Worm (Caenorhabditis elegans) whole organism, late embryonic: ENCODE results near the gene F59A7.7.

Experiments used
- C08G9.2 ChIP-seq: sonication (generic microtip); optimal IDR thresholded peaks from 2 replicates; lab custom pipeline; 2016; ENCODE audit warnings: mild to moderate bottlenecking, missing genetic modification characterization, moderate library complexity, missing compliant biosample characterization
- C38D4.7 ChIP-seq: fragments of 200-800 bp; sonication (Bioruptor generic); optimal IDR thresholded peaks from 2 replicates; lab custom pipeline; 2018; ENCODE audit warnings: mild to moderate bottlenecking, missing genetic modification characterization, moderate library complexity, missing compliant biosample characterization
- K09A11.1 ChIP-seq: sonication (generic microtip); optimal IDR thresholded peaks from 2 replicates; lab custom pipeline; 2017; ENCODE audit warnings: antibody characterized with exemption, mild to moderate bottlenecking, missing genetic modification characterization, missing compliant biosample characterization; ENCODE audit not compliant: insufficient read depth
- ama-1 ChIP-seq: fragments of 150-350 bp; optimal IDR thresholded peaks from 2 replicates; lab custom pipeline; 2014
- ceh-14 ChIP-seq: sonication (generic microtip); optimal IDR thresholded peaks from 2 replicates; lab custom pipeline; 2016; ENCODE audit warnings: missing genotype, missing genetic modification characterization, missing compliant biosample characterization
- ceh-19 ChIP-seq: fragments of 200-800 bp; sonication (Bioruptor generic); optimal IDR thresholded peaks from 2 replicates; lab custom pipeline; 2018; ENCODE audit warnings: mild to moderate bottlenecking, missing genetic modification characterization, missing compliant biosample characterization
- ceh-22 ChIP-seq: sonication (generic microtip); optimal IDR thresholded peaks from 2 replicates; lab custom pipeline; 2017; ENCODE audit warnings: missing biosample characterization, missing genetic modification characterization
- che-1 ChIP-seq: sonication (generic microtip); optimal IDR thresholded peaks from 2 replicates; lab custom pipeline; 2016; ENCODE audit warnings: mild to moderate bottlenecking, missing genetic modification characterization, missing compliant biosample characterization
- dve-1 ChIP-seq: sonication (generic microtip); optimal IDR thresholded peaks from 2 replicates; lab custom pipeline; 2017; ENCODE audit warnings: antibody characterized with exemption, mild to moderate bottlenecking, missing genetic modification characterization, missing compliant biosample characterization
- elt-2 ChIP-seq: sonication (generic microtip); optimal IDR thresholded peaks from 2 replicates; lab custom pipeline; 2016; ENCODE audit warnings: missing genetic modification reagents, missing genetic modification characterization, missing compliant biosample characterization
- ets-4 ChIP-seq: sonication (generic microtip); optimal IDR thresholded peaks from 2 replicates; lab custom pipeline; 2016; ENCODE audit warnings: missing genetic modification characterization, missing compliant biosample characterization
- eyg-1 ChIP-seq: sonication (generic microtip); optimal IDR thresholded peaks from 2 replicates; lab custom pipeline; 2016; ENCODE audit warnings: missing genotype, missing genetic modification characterization, missing compliant biosample characterization
- fkh-10 ChIP-seq: fragments of 150-350 bp; optimal IDR thresholded peaks from 2 replicates; lab custom pipeline; 2014; ENCODE audit warnings: missing biosample characterization, missing genetic modification reagents, missing genetic modification characterization
- gmeb-2 ChIP-seq: sonication (generic microtip); optimal IDR thresholded peaks from 2 replicates; lab custom pipeline; 2016; ENCODE audit warnings: missing genetic modification characterization, inconsistent platforms, missing compliant biosample characterization
- hlh-13 ChIP-seq: fragments of 200-800 bp; sonication (Bioruptor generic); optimal IDR thresholded peaks from 2 replicates; lab custom pipeline; 2018; ENCODE audit warnings: mild to moderate bottlenecking, missing genetic modification characterization, missing compliant biosample characterization
- hlh-15 ChIP-seq: sonication (generic microtip); optimal IDR thresholded peaks from 2 replicates; lab custom pipeline; 2016; ENCODE audit warnings: missing genetic modification characterization, missing compliant biosample characterization
- hlh-6 ChIP-seq: sonication (generic microtip); optimal IDR thresholded peaks from 2 replicates; lab custom pipeline; 2016; ENCODE audit warnings: missing genotype, missing genetic modification characterization, missing compliant biosample characterization
- lim-6 ChIP-seq: sonication (generic microtip); optimal IDR thresholded peaks from 2 replicates; lab custom pipeline; 2016; ENCODE audit warnings: missing genetic modification characterization, missing compliant biosample characterization
- madf-2 ChIP-seq: sonication (generic microtip); optimal IDR thresholded peaks from 2 replicates; lab custom pipeline; 2017; ENCODE audit warnings: missing genetic modification characterization, missing compliant biosample characterization
- mec-3 ChIP-seq: sonication (generic microtip); optimal IDR thresholded peaks from 2 replicates; lab custom pipeline; 2016; ENCODE audit warnings: borderline replicate concordance, missing genetic modification characterization, missing compliant biosample characterization
- nhr-232 ChIP-seq: sonication (generic microtip); optimal IDR thresholded peaks from 2 replicates; lab custom pipeline; 2016; ENCODE audit warnings: missing genetic modification characterization, missing compliant biosample characterization
- npax-4 ChIP-seq: sonication (generic microtip); optimal IDR thresholded peaks from 2 replicates; lab custom pipeline; 2016; ENCODE audit warnings: missing genetic modification characterization, missing compliant biosample characterization
- odd-2 ChIP-seq: sonication (generic microtip); optimal IDR thresholded peaks from 2 replicates; lab custom pipeline; 2017; ENCODE audit warnings: antibody characterized with exemption, mild to moderate bottlenecking, missing genetic modification characterization, missing compliant biosample characterization
- pha-4 ChIP-seq: fragments of 150-350 bp; optimal IDR thresholded peaks from 2 replicates; lab custom pipeline; 2018; ENCODE audit warnings: missing biosample characterization, missing genetic modification reagents, missing genetic modification characterization
- pqm-1 ChIP-seq: sonication (generic microtip); optimal IDR thresholded peaks from 2 replicates; lab custom pipeline; 2016; ENCODE audit warnings: missing genetic modification characterization, missing compliant biosample characterization
- pros-1 ChIP-seq: fragments of 150-350 bp; optimal IDR thresholded peaks from 2 replicates; lab custom pipeline; 2014; ENCODE audit warnings: missing biosample characterization, missing genetic modification reagents, missing genetic modification characterization
- rnt-1 ChIP-seq: sonication (generic microtip); optimal IDR thresholded peaks from 2 replicates; lab custom pipeline; 2016; ENCODE audit warnings: missing genetic modification characterization, missing compliant biosample characterization
- sox-2 ChIP-seq: fragments of 200-800 bp; sonication (Bioruptor generic); IDR thresholded peaks from 2 replicates; pipeline ENCODE4 v1.3.6; 2022; ENCODE audit warnings: missing genetic modification reagents, missing genetic modification characterization, missing compliant biosample characterization
- sox-4 ChIP-seq: sonication (generic microtip); optimal IDR thresholded peaks from 2 replicates; lab custom pipeline; 2017; ENCODE audit warnings: mild to moderate bottlenecking, missing genetic modification characterization, inconsistent platforms, missing compliant biosample characterization
- syd-9 ChIP-seq: sonication (generic microtip); optimal IDR thresholded peaks from 2 replicates; lab custom pipeline; 2016; ENCODE audit warnings: mild to moderate bottlenecking, missing genetic modification characterization, moderate library complexity, missing compliant biosample characterization
- ttx-3 ChIP-seq: sonication (generic microtip); optimal IDR thresholded peaks from 2 replicates; lab custom pipeline; 2016; ENCODE audit warnings: missing genetic modification reagents, missing genetic modification characterization, missing compliant biosample characterization
- unc-3 ChIP-seq, 2 experiments: fragments of 200-800 bp in 1 of 2; sonication (Bioruptor generic) in 1 of 2; sonication (generic microtip) in 1 of 2; conservative IDR thresholded peaks in 1 of 2; optimal IDR thresholded peaks in 1 of 2; 2 replicates each; pipeline versions ENCODE4 v1.3.6 to Lab custom; 2016 to 2022; ENCODE audit warnings: missing compliant biosample characterization in 2 of 2, missing genetic modification characterization in 2 of 2, missing genetic modification reagents in 1 of 2
- unc-42 ChIP-seq: sonication (generic microtip); optimal IDR thresholded peaks from 2 replicates; lab custom pipeline; 2016; ENCODE audit warnings: missing genotype, missing genetic modification characterization, missing compliant biosample characterization
- ztf-16 ChIP-seq: sonication (generic microtip); optimal IDR thresholded peaks from 2 replicates; lab custom pipeline; 2017; ENCODE audit warnings: missing genetic modification characterization, missing compliant biosample characterization

F59A7.7 gene

ce11 chrV:2045956-2046355 lies 34.1 kb downstream of the F59A7.7 start, which contains the start of gene Y40B10A.5:
Gene Y40B10A.5, minus strand, starts transcription at chrV:2046056.
- no peak for TF ChIP-seq ztf-16 (tag; lab: Kevin White, UChicago)
- no peak for TF ChIP-seq nhr-232 (tag; lab: Kevin White, UChicago)
- no peak for TF ChIP-seq madf-2 (tag; lab: Kevin White, UChicago)
- TF ChIP-seq syd-9 (tag; lab: Kevin White, UChicago), result no peak
- no peak for TF ChIP-seq lim-6
- no peak for TF ChIP-seq fkh-10 (GFP tag; lab: Kevin White, UChicago)

ce11 chrV:2050136-2050535 lies 38.3 kb downstream of the F59A7.7 start, which contains the start of gene comt-4:
Gene comt-4, minus strand, starts transcription at chrV:2050185.
- no peak for TF ChIP-seq hlh-6 (tag; lab: Kevin White, UChicago)
- TF ChIP-seq ztf-16 (tag; lab: Kevin White, UChicago), result no peak

- TF ChIP-seq sox-2 (GFP tag; lab: Robert Waterston, UW), result no peak
- no peak for TF ChIP-seq ceh-22 (tag; lab: Kevin White, UChicago)
- TF ChIP-seq ttx-3 (tag; lab: Kevin White, UChicago), result no peak
- no peak for TF ChIP-seq pqm-1 (tag; lab: Kevin White, UChicago)
- no peak for TF ChIP-seq dve-1
- no peak for TF ChIP-seq ceh-14
- TF ChIP-seq C08G9.2, result no peak
- no peak for TF ChIP-seq unc-42 (tag; lab: Kevin White, UChicago)
- TF ChIP-seq gmeb-2 (tag; lab: Kevin White, UChicago), result no peak
- no peak for TF ChIP-seq elt-2
Observed at ce11 chrV:2050790-2051189, 38.9 kb downstream of the F59A7.7 start.

ce11 chrV:2051507-2051906 lies 39.6 kb downstream of the F59A7.7 start, which contains the start of gene Y40B10A.11:
Gene Y40B10A.11, minus strand, starts transcription at chrV:2051607.
- TF ChIP-seq sox-4 (no peak), pha-4 (tag; lab: Kevin White, UChicago) (no peak), ceh-22 (tag; lab: Kevin White, UChicago) (no peak), pqm-1 (tag; lab: Kevin White, UChicago) (no peak), che-1 (tag; lab: Kevin White, UChicago) (no peak), eyg-1 (tag; lab: Kevin White, UChicago) (no peak)
- TF ChIP-seq, all 69 proteins: peak for 0

ce11 chrV:2053509-2053908 lies 41.6 kb downstream of the F59A7.7 start, which contains the start of gene comt-5:
Gene comt-5, minus strand, starts transcription at chrV:2053609.
- no peak for TF ChIP-seq hlh-13
- TF ChIP-seq pros-1 (tag; lab: Kevin White, UChicago), result no peak
- no peak for TF ChIP-seq unc-3 (GFP tag; conservative IDR thresholded peaks at IDR 0.05; lab: Robert Waterston, UW)
- no peak for TF ChIP-seq unc-3 (tag; optimal IDR thresholded peaks at IDR 0.05; lab: Kevin White, UChicago)
- no peak for TF ChIP-seq ama-1
- TF ChIP-seq rnt-1 (tag; lab: Kevin White, UChicago), result no peak
- TF ChIP-seq che-1 (tag; lab: Kevin White, UChicago), result no peak
- no peak for TF ChIP-seq C38D4.7 (GFP tag; lab: Kevin White, UChicago)
- TF ChIP-seq ceh-22 (tag; lab: Kevin White, UChicago), result no peak
- no peak for TF ChIP-seq pha-4 (tag; lab: Kevin White, UChicago)
- no peak for TF ChIP-seq odd-2 (tag; lab: Kevin White, UChicago)
- no peak for TF ChIP-seq sox-4
- TF ChIP-seq hlh-15, result no peak
- no peak for TF ChIP-seq npax-4 (tag; lab: Kevin White, UChicago)
- no peak for TF ChIP-seq gmeb-2 (tag; lab: Kevin White, UChicago)
- TF ChIP-seq K09A11.1, result no peak
- TF ChIP-seq ceh-19, result no peak
- TF ChIP-seq ets-4 (tag; lab: Kevin White, UChicago), result no peak
- TF ChIP-seq mec-3 (tag; lab: Kevin White, UChicago), result no peak
